Worm (Caenorhabditis elegans): Measurements from ENCODE around the gene K08E7.5.

Gene K08E7.5

ce11 chrIV:12545902-12546301, 27.3 kb upstream of the K08E7.5 start:
- TF ChIP-seq unc-98 (GFP tag; IDR thresholded peaks at IDR 0.05) (no peak), ces-1 (GFP tag; optimal IDR thresholded peaks at IDR 0.05) (no peak), F16B12.6 (tag; optimal IDR thresholded peaks at IDR 0.05) (no peak), mab-9 (GFP tag; IDR thresholded peaks at IDR 0.05) (no peak), fkh-10 (GFP tag; optimal IDR thresholded peaks at IDR 0.05) (no peak), pag-3 (tag; optimal IDR thresholded peaks at IDR 0.05; ENCODE audit: borderline replicate concordance, insufficient read depth) (no peak), Y116A8C.19 (tag; optimal IDR thresholded peaks at IDR 0.05; ENCODE audit: borderline replicate concordance) (no peak), unc-86 (tag; optimal IDR thresholded peaks at IDR 0.05) (no peak), xbp-1 (tag; optimal IDR thresholded peaks at IDR 0.05) (no peak), ceh-8 (GFP tag; optimal IDR thresholded peaks at IDR 0.05) (no peak)

- TF ChIP-seq nhr-47 (tag; optimal IDR thresholded peaks at IDR 0.05) (no peak), ceh-90 (tag; optimal IDR thresholded peaks at IDR 0.05) (no peak), zip-4 (GFP tag; optimal IDR thresholded peaks at IDR 0.05) (no peak), zag-1 (tag; optimal IDR thresholded peaks at IDR 0.05) (no peak), vab-15 (tag; optimal IDR thresholded peaks at IDR 0.05) (no peak), ceh-88 (GFP tag; IDR thresholded peaks at IDR 0.05) (no peak), lir-3 (tag; optimal IDR thresholded peaks at IDR 0.05; ENCODE audit: poor library complexity) (no peak), sptf-1 (tag; optimal IDR thresholded peaks at IDR 0.05) (no peak), pqm-1 (tag; optimal IDR thresholded peaks at IDR 0.05) (no peak)
Measured at ce11 chrIV:12547824-12548223, 25.3 kb upstream of the K08E7.5 start, which contains the start of gene ipmk-1. ipmk-1 (plus strand) TSS chrIV:12548124.

ce11 chrIV:12549014-12549413, 24.2 kb upstream of the K08E7.5 start:
- TF ChIP-seq egl-27 (tag; optimal IDR thresholded peaks at IDR 0.05) (no peak), lin-39 (tag; optimal IDR thresholded peaks at IDR 0.05) (no peak), elt-3 (tag; optimal IDR thresholded peaks at IDR 0.05) (no peak), snpc-4 (tag; optimal IDR thresholded peaks at IDR 0.05) (no peak), ets-5 (GFP tag; IDR thresholded peaks at IDR 0.05) (no peak)

ce11 chrIV:12551944-12552343, 21.2 kb upstream of the K08E7.5 start:
- TF ChIP-seq lin-35 (GFP tag; optimal IDR thresholded peaks at IDR 0.05), result no peak

- TF ChIP-seq lin-35 (GFP tag; optimal IDR thresholded peaks at IDR 0.05), result peak; percentile 99
- TF ChIP-seq ztf-4 (tag; optimal IDR thresholded peaks at IDR 0.05), result no peak
- TF ChIP-seq ceh-8 (GFP tag; optimal IDR thresholded peaks at IDR 0.05), result no peak
- peak; percentile 44 for TF ChIP-seq jun-1 (tag; optimal IDR thresholded peaks at IDR 0.05)
- no peak for TF ChIP-seq hlh-17 (GFP tag; optimal IDR thresholded peaks at IDR 0.05; ENCODE audit: borderline replicate concordance)
- no peak for TF ChIP-seq unc-98 (GFP tag; IDR thresholded peaks at IDR 0.05)
- peak; percentile 98 to 99 (median 98) for TF ChIP-seq dpl-1 (GFP tag; optimal IDR thresholded peaks at IDR 0.05)
- peak; percentile 97 for TF ChIP-seq F16B12.6 (tag; optimal IDR thresholded peaks at IDR 0.05)
- TF ChIP-seq ceh-88 (GFP tag; IDR thresholded peaks at IDR 0.05), result no peak
- no peak for TF ChIP-seq nhr-76 (tag; optimal IDR thresholded peaks at IDR 0.05)
- TF ChIP-seq nhr-20 (tag; optimal IDR thresholded peaks at IDR 0.05), result peak; percentile 65
- no peak for TF ChIP-seq sptf-1 (tag; optimal IDR thresholded peaks at IDR 0.05)
- peak; percentile 5 for TF ChIP-seq nhr-237 (tag; optimal IDR thresholded peaks at IDR 0.05)
- TF ChIP-seq tbx-2 (tag; optimal IDR thresholded peaks at IDR 0.05), result peak; percentile 62
- no peak for TF ChIP-seq egl-27 (tag; optimal IDR thresholded peaks at IDR 0.05)
- no peak for TF ChIP-seq ets-5 (GFP tag; IDR thresholded peaks at IDR 0.05)
- TF ChIP-seq mep-1 (tag; optimal IDR thresholded peaks at IDR 0.05), result peak; percentile 87
- TF ChIP-seq snpc-4 (tag; optimal IDR thresholded peaks at IDR 0.05), result peak; percentile 30
- peak; percentile 75 for TF ChIP-seq snu-23 (GFP tag; optimal IDR thresholded peaks at IDR 0.05)
- TF ChIP-seq nhr-19 (GFP tag; conservative IDR thresholded peaks at IDR 0.05), result peak; percentile 66
- TF ChIP-seq sox-4 (tag; optimal IDR thresholded peaks at IDR 0.05), result no peak
- peak; percentile 62 for TF ChIP-seq xbp-1 (tag; optimal IDR thresholded peaks at IDR 0.05)
- TF ChIP-seq unc-130 (tag; optimal IDR thresholded peaks at IDR 0.05), result peak; percentile 15
- TF ChIP-seq irx-1 (tag; optimal IDR thresholded peaks at IDR 0.05), result peak; percentile 56
- TF ChIP-seq nhr-11 (tag; optimal IDR thresholded peaks at IDR 0.05), result peak; percentile 5
- no peak for TF ChIP-seq alr-1 (tag; optimal IDR thresholded peaks at IDR 0.05; ENCODE audit: borderline replicate concordance)
- TF ChIP-seq elt-2 (tag; optimal IDR thresholded peaks at IDR 0.05), result no peak
- TF ChIP-seq unc-86 (tag; optimal IDR thresholded peaks at IDR 0.05), result peak; percentile 38
- peak; percentile 58 for TF ChIP-seq blmp-1 (tag; optimal IDR thresholded peaks at IDR 0.05)
Measured at ce11 chrIV:12558925-12559450, 14.2 kb upstream of the K08E7.5 start, which contains the start of the genes ZK795.2 and ZK795.3. ZK795.2 (minus strand) TSS chrIV:12558975. ZK795.3 (plus strand) TSS chrIV:12559365.
